Fruit fly (Drosophila melanogaster) whole organism, larva: ENCODE measurements around the gene Hsp70Ab.
"Not testable (repeated sequence)": the region's sequence is repeated elsewhere in the genome, so short reads cannot be mapped to it uniquely, and the experiment has no call there.

Experiments
- noc ChIP-seq: fragments of 200-800 bp; sonication (Bioruptor generic); optimal IDR thresholded peaks from 3 replicates; lab custom pipeline; 2019; ENCODE audit warnings: missing biosample characterization, mild to moderate bottlenecking, missing genetic modification characterization, moderate library complexity

Hsp70Ab gene

DNA sequence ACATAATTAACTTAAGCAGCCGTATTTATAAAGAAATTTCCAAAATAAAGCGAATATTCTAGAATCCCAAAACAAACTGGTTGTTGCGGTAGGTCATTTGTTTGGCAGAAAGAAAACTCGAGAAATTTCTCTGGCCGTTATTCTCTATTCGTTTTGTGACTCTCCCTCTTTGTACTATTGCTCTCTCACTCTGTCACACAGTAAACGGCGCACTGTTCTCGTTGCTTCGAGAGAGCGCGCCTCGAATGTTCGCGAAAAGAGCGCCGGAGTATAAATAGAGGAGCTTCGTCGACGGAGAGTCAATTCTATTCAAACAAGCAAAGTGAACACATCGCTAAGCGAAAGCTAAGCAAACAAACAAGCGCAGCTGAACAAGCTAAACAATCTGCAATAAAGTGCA, at the start of gene Hsp70Ab:
TSS of gene Hsp70Ab (plus strand) at position 301 of the 400 bp plus-strand sequence.
- TF ChIP-seq noc (tag; lab: Kevin White, UChicago): not testable (repeated sequence)

DNA sequence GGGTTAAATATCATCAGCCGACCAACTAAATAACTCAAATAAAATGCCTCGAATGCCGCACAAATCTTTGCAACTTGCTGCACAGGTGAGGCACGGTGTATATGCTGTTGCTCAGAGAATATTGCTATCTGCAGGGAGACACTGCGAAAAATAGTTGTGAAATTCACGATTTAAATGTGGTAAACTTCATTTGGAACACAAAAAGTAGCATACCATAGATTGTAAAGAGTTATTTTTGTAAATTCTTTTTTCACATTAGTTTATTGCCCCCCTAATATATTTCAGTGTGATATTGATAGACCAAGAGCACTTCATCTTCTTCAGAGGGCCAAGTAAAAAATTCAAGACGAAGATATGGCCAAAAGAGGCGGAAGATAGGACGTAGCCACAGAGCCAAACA, 37.7 kb upstream of the Hsp70Ab start:
- no peak for TF ChIP-seq noc (tag; lab: Kevin White, UChicago)

DNA sequence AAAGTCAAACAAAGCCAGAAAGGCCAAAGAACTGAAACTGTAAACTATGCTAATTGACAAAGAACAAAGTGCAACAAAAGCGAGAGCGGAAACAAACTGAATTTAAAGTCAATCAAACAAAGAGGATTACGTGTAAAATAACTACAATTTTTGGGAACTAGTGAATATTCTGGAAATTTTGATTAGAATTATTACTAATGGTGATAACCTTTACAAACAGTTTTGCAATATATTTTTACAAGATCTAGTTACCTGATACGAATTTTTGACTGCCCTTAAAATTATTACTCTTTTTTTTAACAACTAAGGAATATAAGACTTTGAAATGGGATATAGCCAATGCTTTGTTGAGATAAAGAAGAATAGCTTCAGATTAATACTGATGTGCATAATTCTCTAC, 27.4 kb upstream of the Hsp70Ab start, which contains the start of gene CG14731:
TSS of gene CG14731 (plus strand) at position 301 of the 400 bp plus-strand sequence.
- no peak for TF ChIP-seq noc (tag; lab: Kevin White, UChicago)

DNA sequence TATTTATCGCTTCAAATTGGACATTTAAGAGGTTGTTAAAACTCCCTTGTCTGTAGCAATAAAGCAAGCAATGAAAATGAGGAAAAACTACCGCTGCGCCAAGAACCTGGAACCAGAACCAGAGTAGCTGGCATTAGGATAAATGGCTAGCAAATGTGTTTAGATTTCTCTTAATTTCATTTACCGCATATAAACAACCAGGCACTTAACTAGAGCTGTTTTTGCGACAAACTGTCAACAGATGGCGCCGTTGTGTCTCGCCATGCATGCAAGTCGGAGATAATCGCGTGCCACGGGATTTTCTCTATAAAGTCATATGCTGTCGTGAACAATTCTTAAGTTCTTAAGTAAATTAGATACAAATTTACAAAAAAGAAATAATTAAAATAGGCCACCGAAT, 24.4 kb upstream of the Hsp70Ab start:
- TF ChIP-seq noc (tag; lab: Kevin White, UChicago): no peak

DNA sequence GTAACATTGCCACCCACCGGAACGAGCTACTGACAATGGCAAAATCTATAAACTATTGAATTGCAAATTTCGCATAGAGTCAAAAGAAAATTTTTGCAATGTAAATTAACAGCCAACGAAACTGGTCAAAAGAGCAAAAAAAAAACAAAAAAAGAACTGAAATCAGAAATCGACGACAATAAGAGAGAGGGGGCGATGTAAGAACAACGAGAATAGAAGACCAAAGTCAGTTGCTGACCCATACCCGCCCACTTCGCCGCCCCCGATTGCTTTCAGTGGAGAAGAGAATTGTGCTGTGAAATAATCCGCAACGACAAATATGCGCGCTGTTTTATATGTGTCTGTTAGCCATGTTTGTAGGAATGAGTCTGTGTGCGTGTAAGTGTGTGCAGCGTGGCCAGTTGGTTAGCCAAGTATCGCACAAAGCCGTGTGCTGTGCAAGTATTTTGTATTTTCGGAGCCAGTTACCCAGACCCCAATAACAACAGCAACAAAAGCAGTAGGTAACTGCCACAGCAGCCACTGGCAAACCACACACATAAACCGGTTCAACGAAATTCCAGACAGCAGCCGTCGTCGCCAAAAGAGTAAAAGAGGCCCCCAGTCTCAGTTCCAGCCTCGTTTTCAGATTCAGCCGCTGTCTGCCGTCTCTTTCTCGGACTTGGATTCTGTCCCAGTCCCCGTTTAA, 20.8 kb upstream of the Hsp70Ab start:
- no peak for TF ChIP-seq noc (tag; lab: Kevin White, UChicago)

DNA sequence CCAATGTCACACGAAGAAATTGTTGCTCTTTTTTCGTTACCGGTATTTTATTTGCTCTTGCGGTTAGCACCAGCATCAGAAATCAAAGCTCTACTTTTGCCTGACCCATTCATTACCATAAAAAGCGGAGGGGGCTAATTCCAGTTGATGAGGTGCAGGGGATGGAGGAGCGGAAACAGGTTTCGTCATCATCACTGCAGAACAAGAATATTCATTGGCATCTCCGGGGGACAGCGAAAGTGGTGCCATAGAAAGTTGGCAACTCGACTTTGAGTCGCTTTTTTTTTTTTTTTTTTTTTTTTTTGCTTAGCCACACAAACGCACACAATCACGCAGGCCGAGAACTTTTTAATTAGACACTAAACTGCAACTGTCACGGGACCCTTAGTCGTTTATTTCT, 17.2 kb upstream of the Hsp70Ab start:
- no peak for TF ChIP-seq noc (tag; lab: Kevin White, UChicago)

DNA sequence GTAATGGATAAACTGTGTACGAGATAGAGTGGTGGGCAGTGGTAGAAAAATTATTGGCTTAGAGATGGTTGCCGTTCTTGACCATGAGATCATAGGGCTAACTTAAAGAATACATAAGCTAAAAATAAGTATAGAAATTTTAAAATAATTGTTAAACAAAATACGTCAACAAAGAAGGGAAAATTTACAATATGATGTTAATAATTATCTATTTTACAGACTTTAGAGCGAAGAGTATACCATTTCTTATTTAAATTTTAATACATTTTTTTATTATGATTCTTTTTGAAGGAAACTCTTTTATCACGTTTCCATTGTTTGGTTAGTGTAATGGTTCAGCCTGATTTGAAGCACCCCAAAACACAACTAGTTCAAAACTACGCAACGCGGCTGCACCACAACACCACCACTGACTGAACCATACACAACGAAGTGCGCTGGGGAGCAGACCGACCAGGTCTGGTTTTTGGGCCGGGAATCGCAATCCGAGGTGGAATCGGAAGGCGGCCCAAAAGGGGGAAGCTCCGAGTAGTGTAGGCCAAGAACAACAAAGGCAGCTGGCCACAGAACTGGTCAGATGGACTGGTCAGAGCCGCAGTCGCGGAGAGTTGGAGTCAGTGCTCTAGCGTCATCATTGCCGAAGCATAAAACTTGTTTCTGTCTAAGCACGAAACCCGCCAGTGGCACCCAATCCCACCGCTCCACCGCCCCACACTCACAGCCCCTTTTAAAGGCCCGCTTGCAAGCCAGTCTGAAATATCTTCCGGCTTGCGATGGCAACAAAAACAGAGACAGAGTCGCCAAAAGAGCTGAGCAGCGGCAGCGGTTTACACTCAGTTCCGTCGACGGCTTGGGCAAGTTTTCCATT, 12.7 kb upstream of the Hsp70Ab start:
- TF ChIP-seq noc (tag; lab: Kevin White, UChicago): no peak

DNA sequence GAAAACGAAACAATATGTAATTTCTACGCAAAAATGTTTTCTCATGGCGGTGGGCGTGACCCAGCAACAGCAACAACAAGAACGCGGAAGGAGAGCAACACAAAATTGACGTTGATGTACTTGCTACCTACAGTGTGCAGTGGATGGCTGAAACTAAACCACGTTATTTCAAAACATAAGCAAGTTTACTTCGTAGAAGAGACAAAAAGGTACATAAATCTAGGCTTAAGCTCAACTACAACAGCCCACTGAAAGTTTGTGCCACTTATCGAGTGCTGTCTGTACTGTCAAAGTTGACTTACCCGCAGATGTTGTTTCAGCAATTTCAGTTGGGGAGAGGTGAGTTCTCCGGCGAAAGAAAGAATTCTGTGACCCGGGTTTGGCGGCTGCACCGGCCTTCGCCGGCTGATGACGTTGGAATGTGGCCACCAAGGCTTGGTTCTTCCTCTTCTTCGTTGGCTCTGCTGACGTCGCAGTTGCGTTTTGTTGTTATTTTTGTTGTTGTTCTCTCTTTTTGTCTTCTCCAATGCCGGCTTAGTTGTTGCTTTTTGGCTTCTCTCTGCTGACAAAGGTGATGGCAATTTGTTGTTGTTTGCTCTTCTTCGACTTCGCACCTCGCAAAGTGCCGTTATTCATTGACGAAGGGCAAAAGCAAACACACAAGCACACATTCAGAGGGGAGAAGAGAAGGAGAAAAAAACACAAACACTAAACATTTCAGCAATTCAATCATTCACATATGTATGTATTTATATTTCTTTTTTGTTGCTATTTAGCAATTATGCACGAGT, 11.1 kb upstream of the Hsp70Ab start:
- TF ChIP-seq noc (tag; lab: Kevin White, UChicago): no peak

DNA sequence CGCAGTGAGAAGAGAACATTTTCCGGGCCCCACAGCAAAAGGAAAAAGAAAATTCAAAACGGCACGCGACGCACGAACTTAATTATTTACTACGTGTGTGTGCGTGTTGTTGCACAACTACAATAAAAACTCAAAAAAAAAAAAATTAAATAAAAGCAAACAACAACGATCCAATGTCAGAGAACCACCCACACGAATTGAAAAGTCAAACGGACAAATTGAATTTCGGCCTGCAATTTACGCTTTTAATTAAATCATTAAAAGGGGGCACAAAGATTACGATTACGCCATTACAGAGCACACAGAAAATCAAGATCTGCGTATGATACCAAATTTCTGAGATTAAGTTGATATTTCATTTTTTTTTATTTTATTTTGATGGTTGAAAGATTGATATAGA, 10.4 kb upstream of the Hsp70Ab start:
- no peak for TF ChIP-seq noc (tag; lab: Kevin White, UChicago)

DNA sequence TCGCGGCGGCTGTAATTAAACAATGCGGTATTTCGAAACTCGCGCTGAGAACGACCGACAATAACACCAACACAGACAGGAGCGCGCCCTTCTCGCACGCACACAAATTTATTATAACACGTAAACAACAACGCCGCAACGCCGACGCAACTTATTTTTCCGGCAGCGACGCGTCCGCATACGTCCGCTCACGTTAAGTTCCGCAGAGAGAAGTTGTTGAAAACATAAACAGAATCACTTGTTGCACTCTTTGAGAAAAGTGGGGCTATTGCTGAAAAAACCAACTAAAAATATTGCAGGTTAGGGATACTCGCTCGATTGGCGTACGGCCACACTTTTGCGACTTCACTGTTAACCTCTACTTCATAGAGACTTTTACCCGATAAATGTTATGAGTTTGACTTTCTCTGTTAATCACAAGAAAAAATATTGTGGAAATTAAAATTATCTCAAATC, 9.4 kb upstream of the Hsp70Ab start, which contains the start of gene Cad87A:
TSS of gene Cad87A (minus strand) at position 227 of the 456 bp plus-strand sequence.
- TF ChIP-seq noc (tag; lab: Kevin White, UChicago): no peak

DNA sequence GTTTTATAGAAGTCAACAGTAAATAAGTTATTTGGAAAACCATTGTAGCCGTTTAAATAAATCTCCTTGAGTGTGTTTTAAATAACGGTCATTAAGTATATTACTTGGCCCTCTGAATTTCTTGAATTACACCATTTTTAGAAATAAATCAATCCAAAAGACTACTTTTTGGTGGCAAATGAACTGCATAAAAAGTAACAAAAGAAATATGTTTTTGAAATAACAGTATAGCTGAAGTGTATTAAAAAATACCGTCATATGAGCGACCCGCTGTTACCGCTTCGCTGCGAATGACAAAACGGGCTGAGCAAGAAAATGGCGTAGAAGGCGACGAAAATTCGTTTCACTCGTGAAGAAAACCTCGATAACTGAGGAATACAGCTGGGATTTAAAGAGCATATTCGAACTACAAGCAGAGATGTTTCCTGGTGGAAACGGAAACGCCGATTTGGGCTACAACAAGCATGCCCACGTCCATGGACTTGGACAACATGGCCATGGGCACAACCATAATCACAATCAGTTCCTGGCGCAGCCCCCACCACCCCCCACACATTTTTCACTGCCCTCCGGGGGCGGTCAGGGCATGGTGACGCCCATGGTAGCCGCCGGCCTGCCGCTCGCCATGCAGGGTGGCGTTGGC, 8.8 kb upstream of the Hsp70Ab start, which contains the start of gene CG31211:
TSS of gene CG31211 (plus strand) at position 294 of the 643 bp plus-strand sequence.
- TF ChIP-seq noc (tag; lab: Kevin White, UChicago): no peak

DNA sequence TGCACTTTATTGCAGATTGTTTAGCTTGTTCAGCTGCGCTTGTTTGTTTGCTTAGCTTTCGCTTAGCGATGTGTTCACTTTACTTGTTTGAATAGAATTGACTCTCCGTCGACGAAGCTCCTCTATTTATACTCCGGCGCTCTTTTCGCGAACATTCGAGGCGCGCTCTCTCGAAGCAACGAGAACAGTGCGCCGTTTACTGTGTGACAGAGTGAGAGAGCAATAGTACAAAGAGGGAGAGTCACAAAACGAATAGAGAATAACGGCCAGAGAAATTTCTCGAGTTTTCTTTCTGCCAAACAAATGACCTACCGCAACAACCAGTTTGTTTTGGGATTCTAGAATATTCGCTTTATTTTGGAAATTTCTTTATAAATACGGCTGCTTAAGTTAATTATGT, 1.9 kb upstream of the Hsp70Ab start, which contains the start of gene Hsp70Aa:
TSS of gene Hsp70Aa (minus strand) at position 101 of the 400 bp plus-strand sequence.
- TF ChIP-seq noc (tag; lab: Kevin White, UChicago): not testable (repeated sequence)

DNA sequence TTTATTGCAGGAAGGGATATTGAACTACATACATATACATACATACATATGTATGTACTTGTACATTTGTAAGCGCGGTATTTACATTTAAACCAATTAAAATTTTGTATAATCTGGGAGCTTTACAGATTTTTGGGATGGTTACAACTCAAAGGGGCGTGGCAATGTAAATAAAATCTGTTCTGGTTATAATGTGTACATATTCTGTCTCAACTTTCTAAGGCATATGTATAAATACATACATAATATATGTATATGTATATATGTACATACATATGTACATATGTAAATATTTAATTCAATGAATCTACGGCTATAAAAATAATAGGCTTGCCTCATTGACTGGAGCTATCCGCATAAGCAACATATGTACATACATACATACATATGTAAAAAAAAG, 947 bp upstream of the Hsp70Ab start:
- no peak for TF ChIP-seq noc (tag; lab: Kevin White, UChicago)

DNA sequence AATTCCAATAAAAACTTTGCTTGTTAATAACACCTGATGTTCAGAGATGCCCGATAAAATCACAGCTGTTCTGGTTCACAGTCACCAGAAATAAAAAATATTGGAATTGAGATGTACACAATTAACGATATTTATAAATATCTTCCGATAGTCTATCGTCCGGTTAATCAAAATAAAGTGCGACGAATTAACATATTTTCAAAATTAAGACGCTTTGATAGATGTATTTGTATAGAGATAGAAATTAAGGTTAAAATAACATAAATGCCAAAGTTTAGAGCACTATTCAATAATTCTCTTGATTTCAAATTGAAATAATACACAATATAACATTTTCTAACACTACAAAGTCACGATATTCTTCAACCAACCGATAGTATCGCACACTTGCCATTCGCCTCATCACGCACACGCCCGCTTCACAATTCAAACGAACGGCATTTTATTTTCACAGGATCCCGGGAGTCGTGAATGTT, 4.4 kb downstream of the Hsp70Ab start, which contains the start of the genes CG3281 and aurA:
TSS of gene CG3281 (minus strand) at position 67 of the 476 bp plus-strand sequence.
TSS of gene aurA (plus strand) at position 386 of the 476 bp plus-strand sequence.
- peak; percentile 74 for TF ChIP-seq noc (tag; lab: Kevin White, UChicago)
